Fruit fly (Drosophila melanogaster) whole organism, embryonic: Measurements from ENCODE around the gene Rpn9.

Experiments
- Aef1 ChIP-seq: fragments of 200-800 bp; sonication (Bioruptor generic); IDR thresholded peaks from 3 replicates; pipeline ENCODE4 v1.3.6; 2022; ENCODE audit warnings: missing biosample characterization, missing genetic modification characterization
- Bteb2 ChIP-seq: fragments of 200-800 bp; sonication (Bioruptor generic); optimal IDR thresholded peaks from 2 replicates; lab custom pipeline; 2016; ENCODE audit warnings: missing biosample characterization, missing genetic modification characterization
- CG1024 ChIP-seq: fragments of 200-800 bp; sonication (Bioruptor generic); IDR thresholded peaks from 2 replicates; pipeline ENCODE4 v1.3.6; 2022; ENCODE audit warnings: missing biosample characterization, missing genetic modification characterization
- CG11085 ChIP-seq: fragments of 200-800 bp; sonication (Bioruptor generic); IDR thresholded peaks from 2 replicates; pipeline ENCODE4 v1.3.6; 2022; ENCODE audit warnings: missing biosample characterization, missing genetic modification characterization
- CG11723 ChIP-seq: fragments of 200-800 bp; sonication (Bioruptor generic); optimal IDR thresholded peaks from 2 replicates; lab custom pipeline; 2017; ENCODE audit warnings: missing biosample characterization, mild to moderate bottlenecking, missing genetic modification characterization
- CG14050 ChIP-seq: fragments of 200-800 bp; sonication (Bioruptor generic); IDR thresholded peaks from 3 replicates; pipeline ENCODE4 v1.3.6; 2022; ENCODE audit warnings: missing biosample characterization, missing genetic modification characterization
- CG31224 ChIP-seq: fragments of 200-800 bp; sonication (Bioruptor generic); IDR thresholded peaks from 2 replicates; pipeline ENCODE4 v1.3.6; 2022; ENCODE audit warnings: missing biosample characterization, missing genetic modification characterization
- CG31365 ChIP-seq: fragments of 200-800 bp; sonication (Bioruptor generic); optimal IDR thresholded peaks from 2 replicates; lab custom pipeline; 2018; ENCODE audit warnings: missing biosample characterization, mild to moderate bottlenecking, missing genetic modification characterization
- CG32772 ChIP-seq: fragments of 200-800 bp; sonication (Bioruptor generic); IDR thresholded peaks from 2 replicates; pipeline ENCODE4 v1.3.6; 2022; ENCODE audit warnings: missing biosample characterization, missing genetic modification characterization
- CG3838 ChIP-seq: fragments of 200-800 bp; sonication (Bioruptor generic); optimal IDR thresholded peaks from 3 replicates; lab custom pipeline; 2016; ENCODE audit warnings: missing biosample characterization, missing genetic modification characterization
- CG4328 ChIP-seq: fragments of 200-800 bp; sonication (Bioruptor generic); optimal IDR thresholded peaks from 3 replicates; lab custom pipeline; 2017; ENCODE audit warnings: missing biosample characterization, missing genetic modification reagents, missing genetic modification characterization
- CG4820 ChIP-seq: fragments of 200-800 bp; sonication (Bioruptor generic); optimal IDR thresholded peaks from 3 replicates; lab custom pipeline; 2016; ENCODE audit warnings: missing biosample characterization, missing genetic modification characterization
- CG6689 ChIP-seq: fragments of 200-800 bp; sonication (Bioruptor generic); IDR thresholded peaks from 2 replicates; pipeline ENCODE4 v1.3.6; 2022; ENCODE audit warnings: missing biosample characterization, missing genetic modification characterization
- CG7839 ChIP-seq: fragments of 200-800 bp; sonication (Bioruptor generic); optimal IDR thresholded peaks from 3 replicates; lab custom pipeline; 2018; ENCODE audit warnings: missing biosample characterization, mild to moderate bottlenecking, missing genetic modification characterization, moderate library complexity
- CG8281 ChIP-seq: fragments of 200-800 bp; sonication (Bioruptor generic); optimal IDR thresholded peaks from 2 replicates; lab custom pipeline; 2018; ENCODE audit warnings: missing biosample characterization, mild to moderate bottlenecking, missing genetic modification characterization, moderate library complexity
- Camta ChIP-seq: fragments of 200-800 bp; sonication (Bioruptor generic); optimal IDR thresholded peaks from 2 replicates; lab custom pipeline; 2016; ENCODE audit warnings: missing biosample characterization, missing genetic modification characterization
- Chrac-16 ChIP-seq: fragments of 200-800 bp; sonication (Bioruptor generic); optimal IDR thresholded peaks from 3 replicates; lab custom pipeline; 2016; ENCODE audit warnings: missing biosample characterization, missing genetic modification characterization
- Deaf1 ChIP-seq: fragments of 200-800 bp; optimal IDR thresholded peaks from 3 replicates; lab custom pipeline; 2019; ENCODE audit warnings: missing biosample characterization, mild to moderate bottlenecking, missing genetic modification characterization, moderate library complexity
- Dip2 ChIP-seq: fragments of 200-800 bp; sonication (Bioruptor generic); IDR thresholded peaks from 2 replicates; pipeline ENCODE4 v1.3.6; 2022; ENCODE audit warnings: missing biosample characterization, missing genetic modification characterization
- Dll ChIP-seq: fragments of 200-800 bp; sonication (Bioruptor generic); IDR thresholded peaks from 4 replicates; pipeline ENCODE4 v1.3.6; 2022; ENCODE audit warnings: missing biosample characterization, missing genetic modification characterization; ENCODE audit not compliant: partially characterized antibody
- Gsc ChIP-seq: fragments of 200-800 bp; sonication (Bioruptor generic); IDR thresholded peaks from 2 replicates; pipeline ENCODE4 v1.3.6; 2022; ENCODE audit warnings: missing biosample characterization, missing genetic modification characterization
- Mad ChIP-seq: fragments of 200-800 bp; sonication (Bioruptor generic); optimal IDR thresholded peaks from 2 replicates; lab custom pipeline; 2016; ENCODE audit warnings: missing biosample characterization, missing genetic modification characterization
- Oli ChIP-seq: fragments of 200-800 bp; sonication (Bioruptor generic); optimal IDR thresholded peaks from 2 replicates; lab custom pipeline; 2018; ENCODE audit warnings: missing biosample characterization, mild to moderate bottlenecking, missing genetic modification characterization, moderate library complexity
- Ptx1 ChIP-seq: fragments of 200-800 bp; sonication (Bioruptor generic); IDR thresholded peaks from 2 replicates; pipeline ENCODE4 v1.3.6; 2022; ENCODE audit warnings: missing biosample characterization, missing genetic modification characterization
- Sin3A ChIP-seq: fragments of >200 bp; optimal IDR thresholded peaks from 2 replicates; lab custom pipeline; 2018
- Sry-β ChIP-seq: fragments of 200-800 bp; sonication (Bioruptor generic); optimal IDR thresholded peaks from 2 replicates; lab custom pipeline; 2018; ENCODE audit warnings: missing biosample characterization, mild to moderate bottlenecking, missing genetic modification characterization, moderate library complexity
- ato ChIP-seq: fragments of 200-800 bp; sonication (Bioruptor generic); IDR thresholded peaks from 2 replicates; pipeline ENCODE4 v1.3.6; 2022; ENCODE audit warnings: missing biosample characterization, missing genetic modification characterization; ENCODE audit not compliant: partially characterized antibody
- bcd ChIP-seq: fragments of 200-800 bp; sonication (Bioruptor generic); optimal IDR thresholded peaks from 2 replicates; lab custom pipeline; 2017; ENCODE audit warnings: missing biosample characterization, mild to moderate bottlenecking, missing genetic modification characterization
- bowl ChIP-seq: fragments of 200-800 bp; sonication (Bioruptor generic); IDR thresholded peaks from 2 replicates; pipeline ENCODE4 v1.3.6; 2022; ENCODE audit warnings: missing biosample characterization, missing genetic modification characterization
- chinmo ChIP-seq: fragments of 200-800 bp; sonication (Bioruptor generic); IDR thresholded peaks from 4 replicates; pipeline ENCODE4 v1.3.6; 2022; ENCODE audit warnings: missing biosample characterization, missing genetic modification characterization; ENCODE audit not compliant: partially characterized antibody
- crp ChIP-seq, 2 experiments: fragments of 200-800 bp; sonication (Bioruptor generic); optimal IDR thresholded peaks; 2 replicates in 1 of 2; 3 replicates in 1 of 2; lab custom pipeline; 2017; ENCODE audit warnings: missing biosample characterization in 2 of 2, missing genetic modification characterization in 2 of 2, mild to moderate bottlenecking in 1 of 2, moderate library complexity in 1 of 2
- dan ChIP-seq: fragments of 200-800 bp; sonication (Bioruptor generic); IDR thresholded peaks from 2 replicates; pipeline ENCODE4 v1.3.6; 2022; ENCODE audit warnings: missing biosample characterization, missing genetic modification characterization
- dati ChIP-seq: fragments of 200-800 bp; sonication (Bioruptor generic); IDR thresholded peaks from 2 replicates; pipeline ENCODE4 v1.3.6; 2022; ENCODE audit warnings: missing biosample characterization, missing genetic modification characterization
- disco-r ChIP-seq: fragments of 200-800 bp; sonication (Bioruptor generic); optimal IDR thresholded peaks from 2 replicates; lab custom pipeline; 2016; ENCODE audit warnings: missing biosample characterization, missing genetic modification characterization
- dmrt11E ChIP-seq: fragments of 200-800 bp; sonication (Bioruptor generic); optimal IDR thresholded peaks from 3 replicates; lab custom pipeline; 2018; ENCODE audit warnings: missing biosample characterization, mild to moderate bottlenecking, missing genetic modification characterization, moderate library complexity
- eve ChIP-seq, 2 experiments: fragments of >200 bp; optimal IDR thresholded peaks; 2 replicates each; lab custom pipeline; 2017; ENCODE audit warnings: missing biosample characterization in 2 of 2, missing genetic modification characterization in 2 of 2
- fd64A ChIP-seq: fragments of 200-800 bp; sonication (Bioruptor generic); optimal IDR thresholded peaks from 3 replicates; lab custom pipeline; 2018; ENCODE audit warnings: missing biosample characterization, mild to moderate bottlenecking, missing genetic modification characterization
- fru ChIP-seq: fragments of >200 bp; optimal IDR thresholded peaks from 2 replicates; lab custom pipeline; 2017
- gem ChIP-seq: fragments of 200-800 bp; sonication (Bioruptor generic); optimal IDR thresholded peaks from 2 replicates; lab custom pipeline; 2019; ENCODE audit warnings: missing biosample characterization, mild to moderate bottlenecking, missing genetic modification characterization, moderate library complexity
- kay ChIP-seq: fragments of 200-800 bp; sonication (Bioruptor generic); optimal IDR thresholded peaks from 2 replicates; lab custom pipeline; 2016; ENCODE audit warnings: missing biosample characterization, missing genetic modification characterization
- nmo ChIP-seq: fragments of 200-800 bp; sonication (Bioruptor generic); optimal IDR thresholded peaks from 2 replicates; lab custom pipeline; 2018; ENCODE audit warnings: missing biosample characterization, mild to moderate bottlenecking, missing genetic modification characterization, moderate library complexity
- odd ChIP-seq: fragments of 200-800 bp; sonication (Bioruptor generic); optimal IDR thresholded peaks from 2 replicates; lab custom pipeline; 2017; ENCODE audit warnings: missing biosample characterization, mild to moderate bottlenecking, missing genetic modification characterization
- otp ChIP-seq: fragments of 200-800 bp; sonication (Bioruptor generic); IDR thresholded peaks from 3 replicates; pipeline ENCODE4, ENCODE4 v1.3.6; 2022; ENCODE audit warnings: missing biosample characterization, missing genetic modification characterization
- repo ChIP-seq: fragments of 200-800 bp; sonication (Bioruptor generic); optimal IDR thresholded peaks from 2 replicates; lab custom pipeline; 2016; ENCODE audit warnings: missing biosample characterization, missing genetic modification characterization
- ro ChIP-seq: fragments of 200-800 bp; sonication (Bioruptor generic); IDR thresholded peaks from 2 replicates; pipeline ENCODE4 v1.3.6; 2022; ENCODE audit warnings: missing biosample characterization, missing genetic modification characterization
- salm ChIP-seq: fragments of 200-800 bp; sonication (Bioruptor generic); optimal IDR thresholded peaks from 2 replicates; lab custom pipeline; 2018; ENCODE audit warnings: missing biosample characterization, mild to moderate bottlenecking, missing genetic modification characterization
- ssp ChIP-seq: fragments of 200-800 bp; sonication (Bioruptor generic); IDR thresholded peaks from 2 replicates; pipeline ENCODE4 v1.3.6; 2022; ENCODE audit warnings: missing biosample characterization, missing genetic modification characterization
- tap ChIP-seq: fragments of 200-800 bp; optimal IDR thresholded peaks from 3 replicates; lab custom pipeline; 2019; ENCODE audit warnings: missing biosample characterization, mild to moderate bottlenecking, missing genetic modification characterization, moderate library complexity
- twi ChIP-seq: fragments of 200-800 bp; optimal IDR thresholded peaks from 2 replicates; lab custom pipeline; 2019; ENCODE audit warnings: missing biosample characterization, mild to moderate bottlenecking, missing genetic modification characterization, moderate library complexity
- zen ChIP-seq: fragments of 200-800 bp; sonication (Bioruptor generic); optimal IDR thresholded peaks from 3 replicates; lab custom pipeline; 2018; ENCODE audit warnings: missing biosample characterization, mild to moderate bottlenecking, missing genetic modification characterization, moderate library complexity
- zfh1 ChIP-seq: fragments of 200-800 bp; sonication (Bioruptor generic); IDR thresholded peaks from 3 replicates; pipeline ENCODE4 v1.3.6; 2022; ENCODE audit warnings: missing biosample characterization, missing genetic modification characterization

Rpn9 gene

dm6 chr3R:23723381-23724034, 9.8 kb downstream of the Rpn9 start (continued):
- TF ChIP-seq dmrt11E (tag; lab: Kevin White, UChicago) (no peak), CG6689 (GFP tag; lab: Robert Waterston, UW) (no peak), fd64A (GFP tag; lab: Kevin White, UChicago) (peak; percentile 85), CG7839 (tag; lab: Kevin White, UChicago) (peak; percentile 22), chinmo (GFP tag; lab: Robert Waterston, UW) (peak; percentile 76; the same call in 1 of the 4 replicates), zfh1 (GFP tag; lab: Robert Waterston, UW) (peak; percentile 77), disco-r (no peak), ato (GFP tag; lab: Robert Waterston, UW) (no peak), Ptx1 (GFP tag; lab: Robert Waterston, UW) (peak; percentile 17; the same call in 1 of the 2 replicates), dati (GFP tag; lab: Robert Waterston, UW) (0 out of 2 replicates have a peak, but pooled peaks have one; percentile 19), fru (no peak), Dll (GFP tag; lab: Robert Waterston, UW) (no peak), CG11723 (peak; percentile 51), CG11085 (GFP tag; lab: Robert Waterston, UW) (no peak), Aef1 (GFP tag; lab: Robert Waterston, UW) (no peak), kay (GFP tag; lab: Kevin White, UChicago) (peak; percentile 41), otp (GFP tag; lab: Robert Waterston, UW) (peak; percentile 75; the same call in 2 of the 3 replicates), CG4820 (GFP tag; lab: Kevin White, UChicago) (no peak), CG4328 (peak; percentile 83), twi (tag; lab: Kevin White, UChicago) (no peak), tap (tag; lab: Kevin White, UChicago) (peak; percentile 76), Chrac-16 (GFP tag; lab: Kevin White, UChicago) (no peak), Sin3A (lab: Kevin White, UChicago) (no peak), crp (GFP tag; optimal IDR thresholded peaks at IDR 0.05; lab: Kevin White, UChicago) (no peak), CG14050 (GFP tag; lab: Robert Waterston, UW) (peak; percentile 69; the same call in 2 of the 3 replicates), salm (tag; lab: Kevin White, UChicago) (no peak), ro (GFP tag; lab: Robert Waterston, UW) (no peak), repo (peak; percentile 85), Gsc (no peak), Dip2 (GFP tag; lab: Robert Waterston, UW) (no peak), Oli (tag; lab: Kevin White, UChicago) (no peak), bcd (GFP tag; lab: Kevin White, UChicago) (peak; percentile 61), dan (GFP tag; lab: Robert Waterston, UW) (no peak), CG8281 (tag; lab: Kevin White, UChicago) (peak; percentile 52), CG31224 (GFP tag; lab: Robert Waterston, UW) (0 out of 2 replicates have a peak, but pooled peaks have one; percentile 25), bowl (GFP tag; lab: Robert Waterston, UW) (peak; percentile 49; the same call in 1 of the 2 replicates), gem (peak; percentile 48), Bteb2 (no peak), Camta (peak; percentile 49), CG32772 (no peak), CG31365 (peak; percentile 82), odd (GFP tag; lab: Kevin White, UChicago) (peak; percentile 12), zen (tag; lab: Kevin White, UChicago) (no peak), Sry-β (peak; percentile 62), Mad (GFP tag; lab: Kevin White, UChicago) (no peak), CG3838 (no peak), ssp (GFP tag; lab: Robert Waterston, UW) (no peak), Deaf1 (tag; lab: Kevin White, UChicago) (no peak), nmo (GFP tag; lab: Kevin White, UChicago) (no peak), CG1024 (GFP tag; lab: Robert Waterston, UW) (peak; percentile 77), eve (GFP tag; optimal IDR thresholded peaks at IDR 0.05; lab: Kevin White, UChicago) (peak in 1 of 2 experiments; percentile 85)
